Worm (Caenorhabditis elegans): Measurements from ENCODE around the gene M153.5.

DNA sequence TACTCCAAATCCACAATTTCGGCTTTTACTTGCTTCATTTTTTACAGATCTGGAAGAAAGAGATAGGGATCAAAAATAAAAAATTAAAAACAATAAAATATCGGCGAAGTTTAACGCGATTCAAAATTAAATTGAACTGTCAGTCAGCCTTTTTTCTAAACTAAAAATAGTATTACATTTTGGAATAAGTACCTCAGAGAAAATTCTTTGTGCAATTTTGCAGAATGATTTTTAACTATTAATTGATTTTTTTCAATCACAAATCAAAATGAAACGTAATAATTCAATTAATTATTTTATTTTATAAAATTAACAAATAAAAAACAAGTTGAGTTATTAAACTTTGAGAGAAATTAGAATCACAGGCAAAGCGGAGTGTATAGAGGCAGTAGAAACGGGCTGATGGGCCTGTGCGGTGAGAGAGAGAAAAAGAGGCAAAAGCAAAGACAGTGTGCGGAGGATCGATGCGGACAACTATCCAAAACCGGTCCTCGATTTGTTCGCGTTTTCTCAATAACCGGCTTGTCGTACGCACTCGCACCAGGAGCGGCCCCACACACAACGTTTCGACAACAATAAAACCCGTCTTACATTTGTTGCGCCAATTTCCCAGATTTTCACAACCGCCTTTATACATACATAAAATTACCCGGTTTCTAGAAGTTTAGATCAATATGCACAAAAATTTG lies 16.4 kb downstream of the M153.5 start, which contains the start of gene F57G12.2:
- TF ChIP-seq him-1 (tag; optimal IDR thresholded peaks at IDR 0.05) = no peak
- TF ChIP-seq W03F9.2 (tag; optimal IDR thresholded peaks at IDR 0.05) = no peak
